Worm (Caenorhabditis elegans) whole organism, L1 larva: ENCODE data around the gene F22F7.2.

Experiments used
- alr-1 ChIP-seq: fragments of 200-800 bp; sonication (Bioruptor generic); optimal IDR thresholded peaks from 2 replicates; lab custom pipeline; 2018; ENCODE audit warnings: borderline replicate concordance, mild to moderate bottlenecking, missing genetic modification characterization, missing compliant biosample characterization
- mab-9 ChIP-seq: fragments of 200-800 bp; sonication (Bioruptor generic); IDR thresholded peaks from 2 replicates; pipeline ENCODE4 v1.3.6; 2022; ENCODE audit warnings: missing genetic modification reagents, missing genetic modification characterization, missing compliant biosample characterization
- nhr-47 ChIP-seq: sonication (generic microtip); optimal IDR thresholded peaks from 2 replicates; lab custom pipeline; 2016; ENCODE audit warnings: mild to moderate bottlenecking, missing genetic modification characterization, moderate library complexity, missing compliant biosample characterization
- unc-62 ChIP-seq: fragments of 150-350 bp; optimal IDR thresholded peaks from 2 replicates; lab custom pipeline; 2014; ENCODE audit warnings: missing biosample characterization, missing genetic modification reagents, missing genetic modification characterization
- ztf-4 ChIP-seq: fragments of 150-350 bp; optimal IDR thresholded peaks from 2 replicates; lab custom pipeline; 2014; ENCODE audit warnings: missing biosample characterization, missing genetic modification characterization

ce11 chrV:2109295-2109694 lies 13.3 kb upstream of the F22F7.2 start, which contains the start of gene ckb-4:
- no peak for TF ChIP-seq ztf-4 (tag; lab: Kevin White, UChicago)
- TF ChIP-seq mab-9 (GFP tag; lab: Robert Waterston, UW), result no peak
- TF ChIP-seq nhr-47 (tag; lab: Kevin White, UChicago), result no peak
- TF ChIP-seq unc-62 (GFP tag; lab: Kevin White, UChicago), result no peak
- no peak for TF ChIP-seq alr-1 (tag; lab: Kevin White, UChicago)
